Fruit fly (Drosophila melanogaster): Measurements from ENCODE around the gene CheB74a.

DNA sequence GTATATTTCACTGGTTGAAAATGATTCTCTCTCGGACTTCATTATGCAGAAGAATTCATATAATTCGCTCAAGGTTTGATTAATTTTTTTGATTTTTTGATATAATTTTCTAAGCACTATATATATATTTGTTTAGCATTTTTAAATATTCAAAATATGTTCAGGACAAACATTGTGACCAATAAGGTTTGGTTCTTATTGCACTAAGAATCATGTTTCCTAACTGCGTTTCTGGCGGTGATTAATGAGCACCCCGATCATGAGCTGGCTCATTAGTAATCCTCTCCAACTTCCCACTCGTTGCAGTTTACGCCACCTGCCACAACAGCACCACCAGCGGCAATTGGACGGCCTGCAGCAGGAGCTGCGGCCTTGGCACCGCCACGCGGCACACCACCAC lies 9.6 kb upstream of the CheB74a start, which contains the start of gene CG6052:
- no peak for TF ChIP-seq fru (GFP tag; optimal IDR thresholded peaks at IDR 0.05)
- no peak for TF ChIP-seq Hr83 (GFP tag; optimal IDR thresholded peaks at IDR 0.05; ENCODE audit: poor library complexity, severe bottlenecking)
- TF ChIP-seq HLH106 (tag; optimal IDR thresholded peaks at IDR 0.05): no peak
- TF ChIP-seq usp (GFP tag; optimal IDR thresholded peaks at IDR 0.05): no peak
- TF ChIP-seq woc (GFP tag; optimal IDR thresholded peaks at IDR 0.05): no peak
- TF ChIP-seq lola (GFP tag; optimal IDR thresholded peaks at IDR 0.05): no peak
- TF ChIP-seq h (GFP tag; optimal IDR thresholded peaks at IDR 0.05): no peak
- TF ChIP-seq foxo (GFP tag; optimal IDR thresholded peaks at IDR 0.05): no peak
- no peak for TF ChIP-seq rgr (GFP tag; optimal IDR thresholded peaks at IDR 0.05)
- no peak for TF ChIP-seq Hr78 (GFP tag; optimal IDR thresholded peaks at IDR 0.05)
- no peak for TF ChIP-seq Rel (GFP tag; optimal IDR thresholded peaks at IDR 0.05)
- TF ChIP-seq Rel (tag; optimal IDR thresholded peaks at IDR 0.05): no peak
- no peak for TF ChIP-seq Dfd (GFP tag; optimal IDR thresholded peaks at IDR 0.05)
- TF ChIP-seq psq (GFP tag; optimal IDR thresholded peaks at IDR 0.05): no peak

Measured in whole organism, wandering third instar larva.